Worm (Caenorhabditis elegans) whole organism, L3 larva: ENCODE measurements around the gene lys-7.

Source experiments
- R02D3.7 ChIP-seq: fragments of 150-350 bp; optimal IDR thresholded peaks from 2 replicates; lab custom pipeline; 2014; ENCODE audit warnings: missing biosample characterization, missing genetic modification characterization
- ZK546.5 ChIP-seq: sonication (generic microtip); optimal IDR thresholded peaks from 2 replicates; lab custom pipeline; 2017; ENCODE audit warnings: missing biosample characterization, missing genetic modification characterization
- ama-1 ChIP-seq: fragments of 150-350 bp; optimal IDR thresholded peaks from 2 replicates; lab custom pipeline; 2018
- ceh-82 ChIP-seq: fragments of 150-350 bp; optimal IDR thresholded peaks from 2 replicates; lab custom pipeline; 2014; ENCODE audit warnings: missing biosample characterization, missing genetic modification characterization
- daf-12 ChIP-seq: fragments of 150-350 bp; optimal IDR thresholded peaks from 2 replicates; lab custom pipeline; 2014; ENCODE audit warnings: missing biosample characterization, missing genetic modification reagents, missing genetic modification characterization
- elt-3 ChIP-seq, 3 experiments: fragments of 150-350 bp in 1 of 3; sonication (generic microtip) in 2 of 3; optimal IDR thresholded peaks; 2 replicates in 2 of 3; 4 replicates in 1 of 3; lab custom pipeline; 2014 to 2017; ENCODE audit warnings: missing biosample characterization in 3 of 3, missing genetic modification characterization in 3 of 3
- fos-1 ChIP-seq: fragments of 150-350 bp; optimal IDR thresholded peaks from 2 replicates; lab custom pipeline; 2014; ENCODE audit warnings: missing biosample characterization, missing genetic modification characterization
- nhr-12 ChIP-seq: fragments of 150-350 bp; optimal IDR thresholded peaks from 2 replicates; lab custom pipeline; 2014; ENCODE audit warnings: missing biosample characterization, missing genetic modification characterization
- tbx-2 ChIP-seq: sonication (generic microtip); optimal IDR thresholded peaks from 2 replicates; lab custom pipeline; 2016; ENCODE audit warnings: mild to moderate bottlenecking, missing genetic modification characterization, missing compliant biosample characterization
- unc-39 ChIP-seq: sonication (generic microtip); optimal IDR thresholded peaks from 4 replicates; lab custom pipeline; 2017; ENCODE audit warnings: missing biosample characterization, missing genetic modification characterization
- ztf-11 ChIP-seq: fragments of 150-350 bp; optimal IDR thresholded peaks from 2 replicates; lab custom pipeline; 2014; ENCODE audit warnings: missing biosample characterization, missing genetic modification characterization

DNA sequence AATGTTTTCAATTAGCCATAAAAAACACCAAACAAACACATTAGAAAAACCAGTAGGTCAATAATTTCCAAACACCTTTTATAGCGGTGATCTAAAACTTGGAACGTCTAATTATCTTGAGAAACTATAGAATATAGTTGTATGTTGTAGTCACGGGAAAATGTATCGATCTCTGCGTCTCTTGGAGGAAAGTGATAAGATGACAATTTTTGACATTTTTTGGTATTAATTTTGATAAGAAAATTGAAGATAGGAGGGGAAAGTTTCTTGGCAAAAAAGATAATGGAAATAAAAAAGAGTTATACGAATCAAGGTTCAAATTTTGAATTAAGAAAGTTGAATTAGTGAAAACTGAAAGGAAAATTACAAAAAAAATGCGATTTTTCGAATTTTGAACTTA lies 23.3 kb upstream of the lys-7 start:
- TF ChIP-seq ama-1 (lab: Kevin White, UChicago) (no peak), fos-1 (tag; lab: Kevin White, UChicago) (no peak), elt-3 (tag; optimal IDR thresholded peaks at IDR 0.05; lab: Kevin White, UChicago) (peak in 1 of 3 experiments; percentile 47), ztf-11 (tag; lab: Kevin White, UChicago) (no peak), ZK546.5 (tag; lab: Kevin White, UChicago) (no peak), R02D3.7 (tag; lab: Kevin White, UChicago) (no peak), unc-39 (tag; lab: Kevin White, UChicago) (no peak), tbx-2 (no peak), nhr-12 (tag; lab: Kevin White, UChicago) (no peak), ceh-82 (tag; lab: Kevin White, UChicago) (no peak), daf-12 (no peak)
